Worm (Caenorhabditis elegans) whole organism, L2 larva: ENCODE measurements around the gene Y47D3A.20.

ENCODE experiments used
- alr-1 ChIP-seq: fragments of 150-350 bp; optimal IDR thresholded peaks from 2 replicates; lab custom pipeline; 2014; ENCODE audit warnings: missing biosample characterization, missing genetic modification characterization
- ama-1 ChIP-seq: fragments of 150-350 bp; optimal IDR thresholded peaks from 2 replicates; lab custom pipeline; 2018; ENCODE audit warnings: inconsistent platforms
- fos-1 ChIP-seq: fragments of 150-350 bp; optimal IDR thresholded peaks from 2 replicates; lab custom pipeline; 2014; ENCODE audit warnings: missing biosample characterization, missing genetic modification characterization

DNA sequence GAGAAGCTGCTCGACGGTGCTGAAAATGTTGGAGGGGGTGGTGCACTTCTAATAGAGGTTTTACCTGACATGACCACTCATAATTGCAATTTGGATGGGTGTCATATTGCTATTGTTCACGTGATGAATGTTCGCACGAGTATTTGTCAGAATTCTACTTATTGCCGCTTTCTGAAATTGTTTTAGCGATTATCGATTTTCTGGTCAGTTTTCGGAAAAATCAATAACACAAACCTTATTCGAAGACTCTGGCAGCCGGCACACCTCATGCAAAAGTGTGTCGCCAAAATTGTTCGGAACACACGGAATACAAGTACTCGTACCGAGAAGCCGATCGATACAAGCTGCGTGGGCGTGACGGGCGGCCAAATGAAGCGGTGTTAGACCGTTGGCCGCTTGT lies 13.4 kb downstream of the Y47D3A.20 start:
- TF ChIP-seq fos-1 (no peak), ama-1 (lab: Kevin White, UChicago) (no peak), alr-1 (tag; lab: Kevin White, UChicago) (no peak)
